Worm (Caenorhabditis elegans): ENCODE results near the gene clec-178.

clec-178 gene

DNA sequence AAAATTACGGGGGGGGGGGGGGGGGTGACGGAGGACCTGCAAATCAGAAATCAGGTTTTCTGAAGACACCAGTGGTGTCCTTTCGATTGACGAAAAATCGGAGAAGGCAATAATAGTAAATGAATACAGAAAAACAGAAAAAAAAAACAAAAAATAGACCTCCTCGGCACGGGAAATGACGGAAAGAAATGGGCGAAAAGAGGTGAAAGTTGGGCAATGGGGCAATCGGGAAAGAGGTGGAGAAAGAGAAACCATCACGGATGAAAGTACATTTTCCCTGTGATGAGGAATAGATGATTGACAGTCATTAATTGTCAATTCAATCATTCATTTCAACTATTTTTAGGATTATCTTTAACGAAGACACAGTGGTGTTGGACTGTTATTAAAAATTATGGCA is 50.2 kb downstream of the clec-178 start:
- TF ChIP-seq blmp-1 (tag; optimal IDR thresholded peaks at IDR 0.05; ENCODE audit: insufficient read depth) (peak; percentile 88), sem-4 (tag; optimal IDR thresholded peaks at IDR 0.05) (no peak)
